Fruit fly (Drosophila melanogaster) whole organism, embryonic: ENCODE results near the gene Tom40.
A peak's percentile ranks its signal among the peaks of the same experiment; 100 is the strongest.

Source experiments
- CG10321 ChIP-seq: fragments of 200-800 bp; sonication (Bioruptor generic); IDR thresholded peaks from 2 replicates; pipeline ENCODE4 v1.3.6; 2022; ENCODE audit warnings: missing biosample characterization, missing genetic modification characterization
- CG11696 ChIP-seq: fragments of 200-800 bp; sonication (Bioruptor generic); IDR thresholded peaks from 2 replicates; pipeline ENCODE4 v1.3.6; 2022; ENCODE audit warnings: missing biosample characterization, missing genetic modification characterization
- CG11723 ChIP-seq: fragments of 200-800 bp; sonication (Bioruptor generic); optimal IDR thresholded peaks from 2 replicates; lab custom pipeline; 2017; ENCODE audit warnings: missing biosample characterization, mild to moderate bottlenecking, missing genetic modification characterization
- CG15514 ChIP-seq: fragments of 200-800 bp; sonication (Bioruptor generic); optimal IDR thresholded peaks from 3 replicates; lab custom pipeline; 2017; ENCODE audit warnings: missing biosample characterization, missing genetic modification characterization, mild to moderate bottlenecking, moderate library complexity, missing genetic modification reagents
- CG16815 ChIP-seq: fragments of 200-800 bp; sonication (Bioruptor generic); optimal IDR thresholded peaks from 3 replicates; lab custom pipeline; 2017; ENCODE audit warnings: missing biosample characterization, mild to moderate bottlenecking, missing genetic modification characterization
- CG17361 ChIP-seq: fragments of 200-800 bp; sonication (Bioruptor generic); IDR thresholded peaks from 3 replicates; pipeline ENCODE4 v1.3.6; 2022; ENCODE audit warnings: missing biosample characterization, missing genetic modification characterization
- CG17912 ChIP-seq: fragments of 200-800 bp; sonication (Bioruptor generic); optimal IDR thresholded peaks from 2 replicates; lab custom pipeline; 2018; ENCODE audit warnings: missing biosample characterization, mild to moderate bottlenecking, missing genetic modification characterization
- CG18011 ChIP-seq: fragments of 200-800 bp; sonication (Bioruptor generic); optimal IDR thresholded peaks from 2 replicates; lab custom pipeline; 2017; ENCODE audit warnings: missing biosample characterization, missing genetic modification characterization, mild to moderate bottlenecking, moderate library complexity, missing genotype
- CG18262 ChIP-seq: fragments of 200-800 bp; optimal IDR thresholded peaks from 3 replicates; lab custom pipeline; 2019; ENCODE audit warnings: missing biosample characterization, mild to moderate bottlenecking, missing genetic modification characterization, moderate library complexity
- CG2199 ChIP-seq: fragments of 200-800 bp; sonication (Bioruptor generic); IDR thresholded peaks from 3 replicates; pipeline ENCODE4 v1.3.6; 2022; ENCODE audit warnings: missing biosample characterization, missing genetic modification characterization
- CG3065 ChIP-seq: fragments of 200-800 bp; sonication (Bioruptor generic); optimal IDR thresholded peaks from 2 replicates; lab custom pipeline; 2016; ENCODE audit warnings: missing biosample characterization, missing genetic modification characterization
- CG32772 ChIP-seq: fragments of 200-800 bp; sonication (Bioruptor generic); IDR thresholded peaks from 2 replicates; pipeline ENCODE4 v1.3.6; 2022; ENCODE audit warnings: missing biosample characterization, missing genetic modification characterization
- CG4424 ChIP-seq: fragments of 200-800 bp; sonication (Bioruptor generic); optimal IDR thresholded peaks from 3 replicates; lab custom pipeline; 2016; ENCODE audit warnings: missing biosample characterization, missing genetic modification characterization
- CG6689 ChIP-seq: fragments of 200-800 bp; sonication (Bioruptor generic); IDR thresholded peaks from 2 replicates; pipeline ENCODE4 v1.3.6; 2022; ENCODE audit warnings: missing biosample characterization, missing genetic modification characterization
- CG7556 ChIP-seq: fragments of 200-800 bp; sonication (Bioruptor generic); optimal IDR thresholded peaks from 2 replicates; lab custom pipeline; 2017; ENCODE audit warnings: missing biosample characterization, mild to moderate bottlenecking, missing genetic modification characterization
- CG7786 ChIP-seq: fragments of 200-800 bp; sonication (Bioruptor generic); optimal IDR thresholded peaks from 2 replicates; lab custom pipeline; 2016; ENCODE audit warnings: missing biosample characterization, missing genetic modification characterization
- CG7987 ChIP-seq: fragments of 200-800 bp; sonication (Bioruptor generic); optimal IDR thresholded peaks from 2 replicates; lab custom pipeline; 2018; ENCODE audit warnings: missing biosample characterization, mild to moderate bottlenecking, missing genetic modification characterization, moderate library complexity
- CG8290 ChIP-seq, 3 experiments: fragments of 200-800 bp; sonication (Bioruptor generic); optimal IDR thresholded peaks; 2 replicates each; lab custom pipeline; 2016 to 2019; ENCODE audit warnings: missing biosample characterization in 3 of 3, missing genetic modification characterization in 3 of 3, mild to moderate bottlenecking in 2 of 3, moderate library complexity in 1 of 3
- CG8944 ChIP-seq: fragments of 200-800 bp; sonication (Bioruptor generic); optimal IDR thresholded peaks from 3 replicates; lab custom pipeline; 2016; ENCODE audit warnings: missing biosample characterization, missing genetic modification characterization
- Dip2 ChIP-seq: fragments of 200-800 bp; sonication (Bioruptor generic); IDR thresholded peaks from 2 replicates; pipeline ENCODE4 v1.3.6; 2022; ENCODE audit warnings: missing biosample characterization, missing genetic modification characterization
- Dll ChIP-seq: fragments of 200-800 bp; sonication (Bioruptor generic); IDR thresholded peaks from 4 replicates; pipeline ENCODE4 v1.3.6; 2022; ENCODE audit warnings: missing biosample characterization, missing genetic modification characterization; ENCODE audit not compliant: partially characterized antibody
- Doc3 ChIP-seq: fragments of 200-800 bp; sonication (Bioruptor generic); IDR thresholded peaks from 3 replicates; pipeline ENCODE4 v1.3.6; 2022; ENCODE audit warnings: missing biosample characterization, missing genetic modification characterization; ENCODE audit not compliant: partially characterized antibody
- Dp ChIP-seq: fragments of 200-800 bp; sonication (Bioruptor generic); optimal IDR thresholded peaks from 2 replicates; lab custom pipeline; 2018; ENCODE audit warnings: missing biosample characterization, mild to moderate bottlenecking, missing genetic modification characterization, moderate library complexity
- E2f1 ChIP-seq: fragments of 200-800 bp; sonication (Bioruptor generic); IDR thresholded peaks from 2 replicates; pipeline ENCODE4 v1.3.6; 2022; ENCODE audit warnings: missing biosample characterization, missing genetic modification characterization
- H15 ChIP-seq: fragments of 200-800 bp; sonication (Bioruptor generic); IDR thresholded peaks from 3 replicates; pipeline ENCODE4 v1.3.6; 2022; ENCODE audit warnings: missing biosample characterization, missing genetic modification characterization
- Hr3 ChIP-seq: fragments of 200-800 bp; sonication (Bioruptor generic); optimal IDR thresholded peaks from 3 replicates; lab custom pipeline; 2016; ENCODE audit warnings: missing biosample characterization, missing genetic modification characterization
- Hsf ChIP-seq: fragments of 200-800 bp; sonication (Bioruptor generic); optimal IDR thresholded peaks from 3 replicates; lab custom pipeline; 2016; ENCODE audit warnings: missing biosample characterization, missing genetic modification characterization
- Kr ChIP-seq: fragments of 200-800 bp; sonication (Bioruptor generic); optimal IDR thresholded peaks from 2 replicates; lab custom pipeline; 2017; ENCODE audit warnings: missing biosample characterization, mild to moderate bottlenecking, missing genetic modification characterization
- MBD-R2 ChIP-seq: fragments of 200-800 bp; sonication (Bioruptor generic); IDR thresholded peaks from 2 replicates; pipeline ENCODE4 v1.3.6; 2022; ENCODE audit warnings: missing biosample characterization, missing genetic modification characterization
- Nf-YA ChIP-seq: fragments of 200-800 bp; sonication (Bioruptor generic); IDR thresholded peaks from 2 replicates; pipeline ENCODE4 v1.3.6; 2022; ENCODE audit warnings: missing biosample characterization, missing genetic modification characterization
- Oli ChIP-seq: fragments of 200-800 bp; sonication (Bioruptor generic); optimal IDR thresholded peaks from 2 replicates; lab custom pipeline; 2018; ENCODE audit warnings: missing biosample characterization, mild to moderate bottlenecking, missing genetic modification characterization, moderate library complexity
- Pdp1 ChIP-seq, 2 experiments: fragments of 200-800 bp; sonication (Bioruptor generic); optimal IDR thresholded peaks; 3 replicates each; lab custom pipeline; 2016; ENCODE audit warnings: missing biosample characterization in 2 of 2, missing genetic modification characterization in 2 of 2, mild to moderate bottlenecking in 1 of 2, moderate library complexity in 1 of 2
- Tbp ChIP-seq: fragments of >200 bp; optimal IDR thresholded peaks from 2 replicates; lab custom pipeline; 2018; ENCODE audit warnings: missing biosample characterization, missing genetic modification characterization
- dmrt99B ChIP-seq: fragments of 200-800 bp; sonication (Bioruptor generic); optimal IDR thresholded peaks from 2 replicates; lab custom pipeline; 2018; ENCODE audit warnings: missing biosample characterization, mild to moderate bottlenecking, missing genetic modification characterization, moderate library complexity
- eve ChIP-seq, 2 experiments: fragments of >200 bp; optimal IDR thresholded peaks; 2 replicates each; lab custom pipeline; 2017; ENCODE audit warnings: missing biosample characterization in 2 of 2, missing genetic modification characterization in 2 of 2
- fd64A ChIP-seq: fragments of 200-800 bp; sonication (Bioruptor generic); optimal IDR thresholded peaks from 3 replicates; lab custom pipeline; 2018; ENCODE audit warnings: missing biosample characterization, mild to moderate bottlenecking, missing genetic modification characterization
- hbn ChIP-seq: fragments of 200-800 bp; sonication (Bioruptor generic); IDR thresholded peaks from 2 replicates; pipeline ENCODE4 v1.3.6; 2022; ENCODE audit warnings: missing biosample characterization, missing genetic modification characterization; ENCODE audit not compliant: partially characterized antibody
- kah ChIP-seq: fragments of 200-800 bp; sonication (Bioruptor generic); optimal IDR thresholded peaks from 2 replicates; lab custom pipeline; 2018; ENCODE audit warnings: missing biosample characterization, mild to moderate bottlenecking, missing genetic modification characterization
- kni ChIP-seq: fragments of 200-800 bp; sonication (Bioruptor generic); optimal IDR thresholded peaks from 3 replicates; lab custom pipeline; 2017; ENCODE audit warnings: mild to moderate bottlenecking, missing biosample characterization, missing genetic modification reagents, missing genetic modification characterization
- mld ChIP-seq: fragments of 200-800 bp; sonication (Bioruptor generic); IDR thresholded peaks from 3 replicates; pipeline ENCODE4 v1.3.6; 2022; ENCODE audit warnings: missing biosample characterization, missing genetic modification characterization; ENCODE audit not compliant: partially characterized antibody
- org-1 ChIP-seq: fragments of 200-800 bp; sonication (Bioruptor generic); optimal IDR thresholded peaks from 2 replicates; lab custom pipeline; 2017; ENCODE audit warnings: missing biosample characterization, missing genetic modification characterization
- pan ChIP-seq, 4 experiments: fragments of >200 bp in 3 of 4; fragments of 200-800 bp in 1 of 4; sonication (Bioruptor generic) in 1 of 4; optimal IDR thresholded peaks in 3 of 4; IDR thresholded peaks in 1 of 4; 2 replicates each; pipeline versions ENCODE4 v1.3.6 to Lab custom; 2017 to 2022; ENCODE audit warnings: missing biosample characterization in 2 of 4, missing genetic modification characterization in 2 of 4, mixed read lengths in 1 of 4
- pfk ChIP-seq: fragments of 200-800 bp; sonication (Bioruptor generic); optimal IDR thresholded peaks from 2 replicates; lab custom pipeline; 2018; ENCODE audit warnings: missing biosample characterization, mild to moderate bottlenecking, missing genetic modification characterization, moderate library complexity
- schlank ChIP-seq: fragments of 200-800 bp; sonication (Bioruptor generic); optimal IDR thresholded peaks from 2 replicates; lab custom pipeline; 2018; ENCODE audit warnings: missing biosample characterization, mild to moderate bottlenecking, missing genetic modification characterization
- so ChIP-seq: fragments of 200-800 bp; sonication (Bioruptor generic); IDR thresholded peaks from 3 replicates; pipeline ENCODE4 v1.3.6; 2022; ENCODE audit warnings: missing biosample characterization, missing genetic modification characterization
- sqz ChIP-seq: fragments of 200-800 bp; sonication (Bioruptor generic); optimal IDR thresholded peaks from 3 replicates; lab custom pipeline; 2018; ENCODE audit warnings: missing biosample characterization, mild to moderate bottlenecking, missing genetic modification characterization
- zfh2 ChIP-seq: fragments of 200-800 bp; sonication (Bioruptor generic); optimal IDR thresholded peaks from 2 replicates; lab custom pipeline; 2016; ENCODE audit warnings: missing biosample characterization, missing genetic modification characterization

Gene Tom40

DNA sequence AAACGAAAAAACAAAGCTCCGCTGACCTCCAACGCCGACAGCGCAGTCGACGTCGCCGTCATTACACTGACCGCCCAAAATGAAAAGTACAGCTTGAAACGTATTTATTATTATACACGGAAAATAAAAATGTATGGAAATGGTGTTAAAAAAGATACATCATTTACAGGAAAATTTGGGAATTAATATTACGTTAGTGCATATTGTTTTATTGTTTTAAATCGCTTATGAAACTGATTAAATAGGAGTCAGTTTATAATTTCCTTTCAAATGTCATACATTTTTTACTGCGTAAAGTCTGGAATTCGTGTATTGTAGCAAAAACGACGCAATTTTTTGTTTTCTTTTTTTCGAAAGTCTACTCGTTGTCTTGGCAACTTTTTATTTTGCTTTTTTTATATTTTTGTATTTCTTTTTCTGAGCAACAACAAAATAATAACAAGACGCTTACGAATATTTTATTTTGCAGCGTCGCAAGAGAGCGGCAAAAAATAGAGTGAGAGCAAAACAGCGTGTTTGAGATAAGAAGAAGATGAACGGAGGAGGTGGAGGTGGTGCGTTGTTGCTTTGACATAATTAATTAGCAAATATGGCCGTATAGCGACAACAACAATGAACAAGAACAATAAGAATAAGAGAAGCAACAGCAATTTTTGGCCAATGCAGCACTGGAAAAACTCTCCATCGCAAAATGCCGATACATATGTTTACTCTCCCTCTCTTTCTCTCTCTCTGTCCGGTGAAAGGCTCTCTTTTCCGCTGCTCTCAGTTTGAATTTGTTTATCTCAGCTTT lies 44.5 kb upstream of the Tom40 start (continued):
- TF ChIP-seq CG32772 (GFP tag; lab: Robert Waterston, UW) (peak; percentile 20), CG3065 (GFP tag; lab: Kevin White, UChicago) (no peak), fd64A (peak; percentile 20), schlank (tag; lab: Kevin White, UChicago) (peak; percentile 63), eve (GFP tag; optimal IDR thresholded peaks at IDR 0.05; lab: Kevin White, UChicago) (peak in 1 of 2 experiments; percentile 78), CG18011 (GFP tag; lab: Kevin White, UChicago) (peak; percentile 41), hbn (GFP tag; lab: Robert Waterston, UW) (no peak), CG6689 (GFP tag; lab: Robert Waterston, UW) (peak; percentile 66), Oli (tag; lab: Kevin White, UChicago) (peak; percentile 78), Pdp1 (GFP tag; optimal IDR thresholded peaks at IDR 0.05; lab: Kevin White, UChicago) (peak; percentile 47 to 63), CG11723 (GFP tag; lab: Kevin White, UChicago) (peak; percentile 50), CG2199 (GFP tag; lab: Robert Waterston, UW) (no peak), pan (optimal IDR thresholded peaks at IDR 0.05; lab: Kevin White, UChicago) (no peak), pan (GFP tag; optimal IDR thresholded peaks at IDR 0.05 in 1 of 2, IDR thresholded peaks at IDR 0.05 in 1 of 2) (peak in 1 of 2 experiments; percentile 62), Hr3 (GFP tag; lab: Kevin White, UChicago) (peak; percentile 64), so (GFP tag; lab: Robert Waterston, UW) (peak; percentile 42; the same call in 1 of the 3 replicates), mld (GFP tag; lab: Robert Waterston, UW) (no peak), CG15514 (GFP tag; lab: Kevin White, UChicago) (peak; percentile 52), CG18262 (tag; lab: Kevin White, UChicago) (peak; percentile 71), Tbp (GFP tag; lab: Kevin White, UChicago) (no peak), CG17361 (GFP tag; lab: Robert Waterston, UW) (peak; percentile 85), zfh2 (peak; percentile 67), E2f1 (GFP tag; lab: Robert Waterston, UW) (peak; percentile 63), CG8290 (GFP tag; optimal IDR thresholded peaks at IDR 0.05; lab: Kevin White, UChicago) (no peak), CG8290 (tag; optimal IDR thresholded peaks at IDR 0.05; lab: Kevin White, UChicago) (peak in 1 of 2 experiments; percentile 51), Doc3 (GFP tag; lab: Robert Waterston, UW) (peak; percentile 27; the same call in 1 of the 3 replicates), Dp (GFP tag; lab: Kevin White, UChicago) (no peak), CG7987 (GFP tag; lab: Kevin White, UChicago) (no peak), dmrt99B (peak; percentile 92), CG17912 (GFP tag; lab: Kevin White, UChicago) (no peak), sqz (GFP tag; lab: Kevin White, UChicago) (no peak), MBD-R2 (GFP tag; lab: Robert Waterston, UW) (peak; percentile 12; the same call in 1 of the 2 replicates), CG16815 (GFP tag; lab: Kevin White, UChicago) (peak; percentile 33), pfk (GFP tag; lab: Kevin White, UChicago) (peak; percentile 4), H15 (GFP tag; lab: Robert Waterston, UW) (no peak), CG8944 (GFP tag; lab: Kevin White, UChicago) (peak; percentile 39), CG7786 (GFP tag; lab: Kevin White, UChicago) (peak; percentile 69), Hsf (GFP tag; lab: Kevin White, UChicago) (peak; percentile 76), kni (GFP tag; lab: Kevin White, UChicago) (no peak), Dll (GFP tag; lab: Robert Waterston, UW) (0 out of 4 replicates have a peak, but pooled peaks have one; percentile 15), CG7556 (GFP tag; lab: Kevin White, UChicago) (peak; percentile 88), Kr (no peak), CG4424 (GFP tag; lab: Kevin White, UChicago) (peak; percentile 78), kah (GFP tag; lab: Kevin White, UChicago) (no peak), Nf-YA (GFP tag; lab: Robert Waterston, UW) (peak; percentile 55), Dip2 (GFP tag; lab: Robert Waterston, UW) (no peak; the same call in 1 of the 2 replicates), CG11696 (GFP tag; lab: Robert Waterston, UW) (0 out of 2 replicates have a peak, but pooled peaks have one; percentile 12), CG10321 (GFP tag; lab: Robert Waterston, UW) (no peak), org-1 (peak; percentile 48)
